Worm (Caenorhabditis elegans) whole organism, L4/young adult: Measurements from ENCODE around the gene F59E11.7.

Experiments used
- W03F9.2 ChIP-seq: fragments of 150-350 bp; optimal IDR thresholded peaks from 2 replicates; lab custom pipeline; 2014; ENCODE audit warnings: missing biosample characterization, missing genetic modification characterization
- dao-5 ChIP-seq: sonication (generic microtip); optimal IDR thresholded peaks from 2 replicates; lab custom pipeline; 2016; ENCODE audit warnings: missing genotype, missing genetic modification characterization, moderate library complexity, missing compliant biosample characterization
- him-1 ChIP-seq: sonication (generic microtip); optimal IDR thresholded peaks from 2 replicates; lab custom pipeline; 2016; ENCODE audit warnings: missing genotype, missing genetic modification reagents, missing genetic modification characterization, missing compliant biosample characterization

The F59E11.7 gene

ce11 chrV:8974889-8975422 is 15.1 kb upstream of the F59E11.7 start, which contains the start of gene nhr-143:
TSS of gene nhr-143 (minus strand) at chrV:8974939.
- TF ChIP-seq him-1 (tag; lab: Kevin White, UChicago) (no peak), W03F9.2 (tag; lab: Kevin White, UChicago) (no peak), dao-5 (tag; lab: Kevin White, UChicago) (no peak)

DNA sequence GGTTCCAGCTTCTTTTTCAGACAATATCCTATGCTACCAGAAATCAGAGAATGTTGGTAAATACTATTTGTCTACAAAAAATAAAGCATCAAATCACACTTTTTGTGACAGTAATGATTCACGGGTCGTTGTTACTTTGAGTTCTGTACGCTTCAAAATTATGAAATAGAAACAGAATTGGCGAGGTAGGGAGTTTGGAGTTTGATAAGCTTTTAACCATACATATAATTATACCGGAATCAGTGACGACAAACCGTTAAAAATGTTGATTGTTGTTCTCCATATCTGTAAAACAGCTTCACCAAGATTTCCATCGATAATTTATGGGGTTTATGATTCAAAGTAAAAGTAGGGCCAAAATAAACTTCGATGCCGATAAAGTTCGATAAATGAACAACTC is 12.1 kb upstream of the F59E11.7 start:
- TF ChIP-seq W03F9.2 (tag; lab: Kevin White, UChicago) (no peak), him-1 (tag; lab: Kevin White, UChicago) (no peak), dao-5 (tag; lab: Kevin White, UChicago) (no peak)

DNA sequence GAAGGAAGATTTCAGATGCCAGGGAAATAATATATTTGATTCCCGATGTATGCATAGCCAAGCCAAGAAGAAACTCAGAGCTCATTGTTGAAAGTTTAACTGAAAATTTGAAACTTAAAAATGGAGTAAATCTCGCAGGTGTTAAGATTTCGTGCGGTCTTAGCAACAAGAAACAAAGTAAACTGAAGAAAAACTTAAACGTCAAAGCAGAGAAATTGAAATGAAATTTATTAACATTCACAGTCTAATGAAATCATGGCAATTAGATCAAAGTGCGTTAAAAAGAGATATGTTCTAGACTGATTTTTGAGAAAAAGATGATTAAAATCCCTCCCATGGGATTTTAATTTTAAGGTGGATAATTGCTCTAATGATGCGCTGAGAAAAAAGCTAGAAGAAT is 9.2 kb upstream of the F59E11.7 start, which contains the start of gene str-84:
Gene str-84, minus strand, starts transcription at position 101 of the 400 bp plus-strand sequence.
- TF ChIP-seq W03F9.2 (tag; lab: Kevin White, UChicago) = no peak

DNA sequence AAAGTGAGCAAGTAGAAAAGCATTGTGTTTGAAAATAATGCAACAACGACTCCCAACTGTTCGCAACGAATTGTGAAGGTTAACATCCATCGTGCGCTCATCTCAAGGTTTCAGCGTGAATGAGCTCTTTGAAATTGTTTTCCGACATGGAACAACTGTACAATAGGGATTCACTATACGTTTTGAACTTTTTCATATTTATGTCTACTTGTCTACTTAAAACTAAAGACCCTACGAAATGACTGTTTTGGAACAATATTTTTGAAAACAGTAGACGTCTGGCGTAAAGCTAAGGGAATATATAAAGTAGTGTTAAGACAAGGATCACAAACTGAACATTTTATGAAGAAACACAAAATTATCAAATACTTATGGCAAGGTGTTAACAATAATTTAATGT is 6.4 kb upstream of the F59E11.7 start, which contains the start of gene str-86:
Gene str-86, minus strand, starts transcription at position 101 of the 400 bp plus-strand sequence.
- TF ChIP-seq dao-5 (tag; lab: Kevin White, UChicago) = no peak
- TF ChIP-seq W03F9.2 (tag; lab: Kevin White, UChicago) = no peak
- TF ChIP-seq him-1 (tag; lab: Kevin White, UChicago) = no peak

DNA sequence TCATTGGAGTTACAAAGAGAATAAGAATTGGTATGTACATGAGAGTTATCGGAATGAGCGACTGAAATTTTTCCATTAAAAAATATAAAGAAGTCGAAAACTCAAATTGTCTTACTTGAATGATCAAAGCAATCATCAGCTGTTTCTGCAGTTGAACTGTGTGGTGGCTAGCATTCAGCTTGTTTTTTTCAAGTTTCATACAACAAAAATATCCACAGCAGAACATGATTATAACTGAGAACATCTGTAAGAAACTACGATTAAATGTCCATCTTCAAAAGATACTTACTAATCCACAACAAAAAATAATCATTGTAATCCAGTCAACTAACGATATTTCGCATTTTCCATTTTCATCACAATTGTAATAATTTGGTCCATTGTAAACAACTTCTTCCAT is 5.3 kb upstream of the F59E11.7 start:
- TF ChIP-seq him-1 (tag; lab: Kevin White, UChicago) (no peak), W03F9.2 (tag; lab: Kevin White, UChicago) (no peak)

DNA sequence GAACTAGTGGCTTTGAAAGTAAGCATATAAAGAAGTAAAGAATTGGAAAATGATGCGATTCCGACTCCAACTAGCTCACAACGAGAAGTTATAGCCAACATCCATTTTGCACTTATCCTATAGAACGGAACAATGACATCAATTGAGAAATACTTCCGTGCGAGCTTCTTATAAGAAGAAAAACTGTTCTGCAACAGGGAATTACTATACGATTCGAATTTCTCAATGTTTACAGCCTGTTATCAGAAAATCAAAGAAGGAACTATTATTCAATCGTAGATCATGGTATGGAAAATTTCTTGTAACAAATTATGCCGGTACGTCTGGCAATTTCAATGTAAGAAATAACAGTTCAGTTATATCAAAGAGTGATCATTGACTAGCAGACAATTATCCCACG is 4.3 kb upstream of the F59E11.7 start, which contains the start of gene str-85:
Gene str-85, minus strand, starts transcription at position 101 of the 400 bp plus-strand sequence.
- TF ChIP-seq dao-5 (tag; lab: Kevin White, UChicago) (no peak), W03F9.2 (tag; lab: Kevin White, UChicago) (no peak), him-1 (tag; lab: Kevin White, UChicago) (no peak)

ce11 chrV:8988104-8988503 is 1.9 kb upstream of the F59E11.7 start, which contains the start of gene str-87:
TSS of gene str-87 (minus strand) at chrV:8988204.
- TF ChIP-seq him-1 (tag; lab: Kevin White, UChicago) = no peak
- TF ChIP-seq W03F9.2 (tag; lab: Kevin White, UChicago) = no peak
- no peak for TF ChIP-seq dao-5 (tag; lab: Kevin White, UChicago)

- TF ChIP-seq him-1 (tag; lab: Kevin White, UChicago) = no peak
- no peak for TF ChIP-seq W03F9.2 (tag; lab: Kevin White, UChicago)
- TF ChIP-seq dao-5 (tag; lab: Kevin White, UChicago) = no peak
These were observed 1.6 kb downstream of the F59E11.7 start, which contains the start of gene F59E11.6 for ce11 chrV:8991679-8992078. TSS of gene F59E11.6 (plus strand) at chrV:8991789.

- TF ChIP-seq him-1 (tag; lab: Kevin White, UChicago) = no peak
- no peak for TF ChIP-seq dao-5 (tag; lab: Kevin White, UChicago)
- TF ChIP-seq W03F9.2 (tag; lab: Kevin White, UChicago) = no peak
These were observed 4.2 kb downstream of the F59E11.7 start for ce11 chrV:8994272-8994671.

ce11 chrV:8994801-8995200 is 4.8 kb downstream of the F59E11.7 start, which contains the start of gene F59E11.5:
TSS of gene F59E11.5 (plus strand) at chrV:8995101.
- TF ChIP-seq W03F9.2 (tag; lab: Kevin White, UChicago) (no peak), dao-5 (tag; lab: Kevin White, UChicago) (no peak), him-1 (tag; lab: Kevin White, UChicago) (no peak)

- TF ChIP-seq him-1 (tag; lab: Kevin White, UChicago) (no peak), W03F9.2 (tag; lab: Kevin White, UChicago) (no peak), dao-5 (tag; lab: Kevin White, UChicago) (no peak)
These were observed 11.1 kb downstream of the F59E11.7 start, which contains the start of gene F59E11.2 for ce11 chrV:9001175-9001574. TSS of gene F59E11.2 (plus strand) at chrV:9001475.

- no peak for TF ChIP-seq dao-5 (tag; lab: Kevin White, UChicago)
- TF ChIP-seq W03F9.2 (tag; lab: Kevin White, UChicago) = no peak
- TF ChIP-seq him-1 (tag; lab: Kevin White, UChicago) = no peak
These were observed 13.2 kb downstream of the F59E11.7 start, which contains the start of gene srx-1 for ce11 chrV:9003291-9003690. TSS of gene srx-1 (plus strand) at chrV:9003672.

- TF ChIP-seq him-1 (tag; lab: Kevin White, UChicago) = no peak
- TF ChIP-seq dao-5 (tag; lab: Kevin White, UChicago) = no peak
- TF ChIP-seq W03F9.2 (tag; lab: Kevin White, UChicago) = no peak
These were observed 15.2 kb downstream of the F59E11.7 start, which contains the start of gene srx-3 for ce11 chrV:9005243-9005642. TSS of gene srx-3 (plus strand) at chrV:9005543.

DNA sequence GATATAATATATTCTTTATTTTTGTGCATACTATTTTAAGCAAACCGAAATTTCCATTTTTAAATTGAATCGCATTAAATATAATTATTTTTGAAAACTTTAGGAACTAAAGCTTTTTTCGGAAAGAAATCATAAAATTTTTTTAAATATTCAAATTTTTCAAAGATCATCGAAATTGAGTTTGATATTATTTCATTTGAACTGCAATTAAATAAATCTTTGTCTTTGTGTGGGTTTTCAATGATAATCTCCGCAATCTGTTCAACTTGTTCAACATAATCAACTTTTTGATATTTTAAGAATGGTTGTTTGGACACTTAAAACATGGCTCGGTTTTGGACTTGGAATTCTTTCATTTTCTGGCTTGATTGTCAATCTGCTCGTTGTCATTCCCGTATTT is 19.1 kb downstream of the F59E11.7 start, which contains the start of gene srx-2:
Gene srx-2, plus strand, starts transcription at position 301 of the 400 bp plus-strand sequence.
- TF ChIP-seq dao-5 (tag; lab: Kevin White, UChicago) = no peak
- no peak for TF ChIP-seq W03F9.2 (tag; lab: Kevin White, UChicago)
- no peak for TF ChIP-seq him-1 (tag; lab: Kevin White, UChicago)
